Worm (Caenorhabditis elegans): ENCODE measurements around the gene Y6E2A.1.

- no peak for TF ChIP-seq rec-8 (tag; optimal IDR thresholded peaks at IDR 0.05)
- no peak for TF ChIP-seq snpc-3.4 (tag; optimal IDR thresholded peaks at IDR 0.05)
- TF ChIP-seq zim-3 (tag; optimal IDR thresholded peaks at IDR 0.05) = no peak
- TF ChIP-seq mxl-1 (tag; optimal IDR thresholded peaks at IDR 0.05) = no peak
- TF ChIP-seq ztf-25 (GFP tag; IDR thresholded peaks at IDR 0.05) = no peak
Measured at ce11 chrV:15710401-15710800, at the start of gene Y6E2A.1.

Measured in whole organism, young adult.